Worm (Caenorhabditis elegans) whole organism, L2 larva: ENCODE measurements around the gene ZC443.2.

Experiments
- C34F6.9 ChIP-seq: fragments of 150-350 bp; optimal IDR thresholded peaks from 2 replicates; lab custom pipeline; 2014; ENCODE audit warnings: missing biosample characterization, missing genetic modification characterization
- F13H6.1 ChIP-seq: sonication (generic microtip); optimal IDR thresholded peaks from 2 replicates; lab custom pipeline; 2016; ENCODE audit warnings: missing genetic modification characterization, missing compliant biosample characterization
- Y55F3AM.14 ChIP-seq: fragments of 200-800 bp; sonication (Bioruptor generic); optimal IDR thresholded peaks from 2 replicates; lab custom pipeline; 2018; ENCODE audit warnings: mild to moderate bottlenecking, missing genetic modification characterization, missing compliant biosample characterization
- aly-2 ChIP-seq: fragments of 150-350 bp; optimal IDR thresholded peaks from 2 replicates; lab custom pipeline; 2014; ENCODE audit warnings: missing biosample characterization, missing genetic modification characterization
- ama-1 ChIP-seq: fragments of 150-350 bp; optimal IDR thresholded peaks from 2 replicates; lab custom pipeline; 2018; ENCODE audit warnings: inconsistent platforms
- ceh-16 ChIP-seq: fragments of 150-350 bp; optimal IDR thresholded peaks from 2 replicates; lab custom pipeline; 2014; ENCODE audit warnings: missing biosample characterization, missing genetic modification characterization
- crh-2 ChIP-seq: sonication (generic microtip); optimal IDR thresholded peaks from 2 replicates; lab custom pipeline; 2017; ENCODE audit warnings: missing biosample characterization, missing genetic modification characterization
- elt-1 ChIP-seq: fragments of 150-350 bp; optimal IDR thresholded peaks from 2 replicates; lab custom pipeline; 2014; ENCODE audit warnings: missing biosample characterization, missing genetic modification characterization
- lin-11 ChIP-seq: fragments of 150-350 bp; sonication (generic microtip); optimal IDR thresholded peaks from 2 replicates; lab custom pipeline; 2014; ENCODE audit warnings: missing biosample characterization, missing genetic modification characterization, inconsistent platforms, mixed read lengths
- lsy-2 ChIP-seq, 2 experiments: fragments of 150-350 bp in 1 of 2; sonication (generic microtip) in 1 of 2; optimal IDR thresholded peaks; 2 replicates each; lab custom pipeline; 2014 to 2017; ENCODE audit warnings: missing biosample characterization in 2 of 2, missing genetic modification characterization in 2 of 2
- mab-5 ChIP-seq: fragments of 150-350 bp; optimal IDR thresholded peaks from 2 replicates; lab custom pipeline; 2014; ENCODE audit warnings: missing biosample characterization, missing genetic modification characterization
- mbf-1 ChIP-seq: sonication (generic microtip); optimal IDR thresholded peaks from 2 replicates; lab custom pipeline; 2017; ENCODE audit warnings: missing biosample characterization, missing genetic modification characterization
- nhr-11 ChIP-seq: fragments of 150-350 bp; optimal IDR thresholded peaks from 2 replicates; lab custom pipeline; 2014; ENCODE audit warnings: missing biosample characterization, missing genetic modification characterization
- nhr-12 ChIP-seq: fragments of 150-350 bp; optimal IDR thresholded peaks from 2 replicates; lab custom pipeline; 2014; ENCODE audit warnings: missing biosample characterization, missing genetic modification characterization
- nhr-129 ChIP-seq: fragments of 150-350 bp; optimal IDR thresholded peaks from 2 replicates; lab custom pipeline; 2014; ENCODE audit warnings: missing biosample characterization, missing genetic modification characterization
- nhr-21 ChIP-seq: fragments of 150-350 bp; optimal IDR thresholded peaks from 2 replicates; lab custom pipeline; 2014; ENCODE audit warnings: missing biosample characterization, missing genetic modification characterization
- nhr-23 ChIP-seq: fragments of 150-350 bp; optimal IDR thresholded peaks from 2 replicates; lab custom pipeline; 2014; ENCODE audit warnings: missing biosample characterization, missing genetic modification reagents, missing genetic modification characterization
- nhr-237 ChIP-seq: fragments of 150-350 bp; optimal IDR thresholded peaks from 2 replicates; lab custom pipeline; 2014; ENCODE audit warnings: missing biosample characterization, missing genetic modification characterization
- nhr-6 ChIP-seq: fragments of 150-350 bp; optimal IDR thresholded peaks from 2 replicates; lab custom pipeline; 2014; ENCODE audit warnings: missing biosample characterization, missing genetic modification characterization
- peb-1 ChIP-seq: fragments of 150-350 bp; optimal IDR thresholded peaks from 2 replicates; lab custom pipeline; 2014; ENCODE audit warnings: missing biosample characterization, missing genetic modification characterization
- sem-4 ChIP-seq: fragments of 150-350 bp; optimal IDR thresholded peaks from 2 replicates; lab custom pipeline; 2014; ENCODE audit warnings: missing biosample characterization, missing genetic modification reagents, missing genetic modification characterization
- skn-1 ChIP-seq: sonication (generic microtip); optimal IDR thresholded peaks from 2 replicates; lab custom pipeline; 2017; ENCODE audit warnings: missing biosample characterization, missing genetic modification characterization
- sma-3 ChIP-seq: sonication (generic microtip); optimal IDR thresholded peaks from 2 replicates; lab custom pipeline; 2016; ENCODE audit warnings: missing genetic modification reagents, missing genetic modification characterization, missing compliant biosample characterization
- sma-9 ChIP-seq, 2 experiments: fragments of 150-350 bp in 1 of 2; sonication (generic microtip) in 1 of 2; optimal IDR thresholded peaks; 2 replicates each; lab custom pipeline; 2014 to 2016; ENCODE audit warnings: missing genetic modification characterization in 2 of 2, mild to moderate bottlenecking in 1 of 2, missing biosample characterization in 1 of 2, missing compliant biosample characterization in 1 of 2, missing genetic modification reagents in 1 of 2, moderate library complexity in 1 of 2
- snpc-4 ChIP-seq: fragments of 150-350 bp; optimal IDR thresholded peaks from 2 replicates; lab custom pipeline; 2014; ENCODE audit warnings: missing biosample characterization, missing genetic modification characterization
- unc-39 ChIP-seq: fragments of 150-350 bp; optimal IDR thresholded peaks from 2 replicates; lab custom pipeline; 2014; ENCODE audit warnings: missing biosample characterization, missing genetic modification characterization
- unc-62 ChIP-seq: fragments of 150-350 bp; optimal IDR thresholded peaks from 2 replicates; lab custom pipeline; 2014; ENCODE audit warnings: missing biosample characterization, missing genetic modification reagents, missing genetic modification characterization
- zag-1 ChIP-seq: fragments of 150-350 bp; optimal IDR thresholded peaks from 2 replicates; lab custom pipeline; 2014; ENCODE audit warnings: missing biosample characterization, missing genetic modification characterization
- ztf-11 ChIP-seq: sonication (generic microtip); optimal IDR thresholded peaks from 2 replicates; lab custom pipeline; 2017; ENCODE audit warnings: missing biosample characterization, missing genetic modification characterization
- ztf-4 ChIP-seq: fragments of 150-350 bp; optimal IDR thresholded peaks from 2 replicates; lab custom pipeline; 2014; ENCODE audit warnings: missing biosample characterization, missing genetic modification characterization

ZC443.2 gene

DNA sequence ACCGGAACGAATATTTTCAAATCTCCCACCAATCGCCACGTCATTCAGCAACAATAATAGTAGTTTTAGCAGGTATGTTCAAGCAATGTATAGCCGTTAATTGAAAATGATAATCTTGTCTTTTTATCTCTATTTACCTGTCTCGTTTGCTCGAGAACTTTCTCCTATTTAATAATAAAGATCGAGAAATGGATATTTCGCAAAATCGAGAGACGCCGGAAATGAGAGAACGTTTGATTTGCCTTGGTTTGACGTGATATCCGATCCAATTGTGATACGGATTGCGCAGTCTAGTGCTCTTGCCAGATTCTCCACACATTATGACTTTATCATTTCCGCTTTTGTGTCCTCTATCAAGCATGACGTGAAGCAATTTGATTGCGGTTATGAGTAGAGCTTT is 37.1 kb downstream of the ZC443.2 start:
- TF ChIP-seq mab-5 (tag; lab: Kevin White, UChicago): no peak
- TF ChIP-seq nhr-237 (tag; lab: Kevin White, UChicago): no peak
- TF ChIP-seq sma-3 (GFP tag; lab: Kevin White, UChicago): no peak
- TF ChIP-seq crh-2 (tag; lab: Kevin White, UChicago): no peak
- no peak for TF ChIP-seq mbf-1
- TF ChIP-seq aly-2 (tag; lab: Kevin White, UChicago): no peak
- TF ChIP-seq nhr-12 (tag; lab: Kevin White, UChicago): no peak

DNA sequence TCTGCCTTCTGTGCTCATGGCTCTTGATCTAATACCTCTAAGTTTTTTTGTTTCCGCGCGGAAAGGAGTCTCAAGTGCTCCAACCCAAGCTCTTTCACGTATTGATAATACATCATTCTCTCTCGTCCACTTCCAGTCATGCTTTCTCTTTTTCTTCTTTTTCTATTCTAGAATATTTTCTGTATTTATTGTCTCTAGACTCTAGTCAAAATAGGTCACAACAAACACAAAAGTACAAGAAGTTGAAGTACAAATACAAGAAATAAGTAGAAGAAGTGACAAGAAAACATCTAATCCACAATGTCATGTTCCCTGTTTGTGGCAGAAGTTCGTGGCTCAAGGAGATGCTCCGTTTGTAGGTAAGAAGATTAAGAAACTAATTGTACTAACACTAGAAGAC is 37.8 kb downstream of the ZC443.2 start, which contains the start of gene ZC455.1:
TSS of gene ZC455.1 (plus strand) at position 301 of the 400 bp plus-strand sequence.
- no peak for TF ChIP-seq lin-11 (tag; lab: Kevin White, UChicago)
- TF ChIP-seq lsy-2 (tag; optimal IDR thresholded peaks at IDR 0.05; lab: Kevin White, UChicago): no peak
- no peak for TF ChIP-seq unc-62
- TF ChIP-seq nhr-23 (tag; lab: Kevin White, UChicago): no peak
- TF ChIP-seq elt-1 (tag; lab: Kevin White, UChicago): no peak
- no peak for TF ChIP-seq ceh-16 (tag; lab: Kevin White, UChicago)
- TF ChIP-seq zag-1: no peak
- no peak for TF ChIP-seq nhr-6

DNA sequence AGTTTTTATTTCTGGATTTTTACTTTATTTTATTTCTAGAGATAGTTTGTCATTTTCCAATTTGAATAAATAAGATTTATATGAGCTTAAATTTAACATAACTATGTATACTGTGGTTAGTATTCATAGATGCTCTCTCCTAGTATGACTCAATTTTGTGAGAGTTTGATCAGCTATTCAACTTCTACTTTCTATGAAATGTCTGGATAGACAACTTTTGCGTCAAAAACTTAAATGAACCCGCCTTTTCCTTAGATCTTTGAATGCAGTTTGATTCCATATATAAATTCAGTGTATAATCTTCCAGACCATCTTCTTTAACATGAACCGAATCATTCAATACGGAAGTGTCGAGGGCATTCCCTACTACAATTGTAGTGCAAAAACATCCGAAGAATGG is 42.0 kb downstream of the ZC443.2 start, which contains the start of gene srt-43:
TSS of gene srt-43 (plus strand) at position 301 of the 400 bp plus-strand sequence.
- TF ChIP-seq sem-4 (tag; lab: Kevin White, UChicago) (no peak), nhr-21 (tag; lab: Kevin White, UChicago) (no peak)

DNA sequence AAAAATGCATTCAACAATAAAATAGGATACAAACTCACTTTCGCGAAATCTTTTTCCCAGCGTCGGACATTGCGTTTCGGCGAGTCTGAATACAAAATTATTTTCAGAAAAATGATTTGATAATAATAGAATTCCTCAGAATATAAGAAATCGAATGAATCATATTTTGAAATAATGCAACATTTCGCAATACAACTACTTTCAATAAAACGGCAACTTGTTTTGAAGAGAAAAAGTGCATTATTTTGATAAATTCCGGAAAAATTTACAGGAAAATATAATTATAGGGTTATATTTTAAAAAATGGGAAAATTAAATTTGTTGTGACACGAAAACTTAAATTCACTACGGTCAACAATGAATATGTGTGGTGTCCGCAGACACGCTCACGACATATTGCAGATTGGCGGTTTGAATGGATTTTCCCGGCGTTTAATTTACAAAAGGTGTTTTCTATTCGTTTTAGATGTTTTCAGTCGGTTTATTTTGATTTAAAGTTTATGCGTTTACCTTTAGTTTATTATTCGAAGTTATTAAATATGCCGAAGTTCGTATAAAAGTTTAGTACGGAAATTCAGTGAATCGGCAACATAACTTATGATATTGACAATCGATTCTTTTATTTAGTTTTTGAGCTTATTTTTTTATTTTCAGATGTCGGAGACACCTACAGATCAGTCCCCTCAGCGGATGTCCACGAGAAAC is 47.5 kb downstream of the ZC443.2 start, which contains the start of the genes abcf-1 and scc-3:
TSS of gene abcf-1 (minus strand) at position 85 of the 705 bp plus-strand sequence.
TSS of gene scc-3 (plus strand) at position 655 of the 705 bp plus-strand sequence.
- TF ChIP-seq nhr-129 (tag; lab: Kevin White, UChicago): peak; percentile 76
- no peak for TF ChIP-seq ztf-11 (tag; lab: Kevin White, UChicago)
- TF ChIP-seq lsy-2 (tag; optimal IDR thresholded peaks at IDR 0.05; lab: Kevin White, UChicago): peak; percentile 56 to 97
- no peak for TF ChIP-seq nhr-6
- TF ChIP-seq crh-2 (tag; lab: Kevin White, UChicago): peak; percentile 35
- TF ChIP-seq C34F6.9 (tag; lab: Kevin White, UChicago): peak; percentile 61
- TF ChIP-seq unc-62: no peak
- TF ChIP-seq, all 48 proteins: peak for 4

DNA sequence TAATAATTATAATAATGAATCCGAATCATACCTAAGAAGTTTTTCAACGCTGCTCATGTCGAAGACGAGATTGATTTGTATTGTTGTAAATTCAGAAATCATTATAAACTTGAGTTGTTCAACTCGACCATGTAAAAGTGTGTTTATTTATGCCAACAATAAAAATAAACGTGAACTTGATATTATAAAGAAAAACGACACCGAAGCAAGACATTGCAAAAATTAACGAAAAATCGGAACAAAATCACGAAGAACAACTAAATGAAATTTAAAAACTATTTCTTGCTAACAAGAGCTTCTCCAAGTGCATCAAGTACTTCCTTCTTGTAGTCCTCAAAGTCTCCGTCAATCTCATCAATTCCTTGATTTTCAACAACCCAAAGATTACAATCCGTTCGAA is 50.1 kb downstream of the ZC443.2 start, which contains the start of gene F18E2.15:
TSS of gene F18E2.15 (minus strand) at position 101 of the 400 bp plus-strand sequence.
- no peak for TF ChIP-seq nhr-6
- TF ChIP-seq nhr-21 (tag; lab: Kevin White, UChicago): no peak
- no peak for TF ChIP-seq mab-5 (tag; lab: Kevin White, UChicago)
- TF ChIP-seq crh-2 (tag; lab: Kevin White, UChicago): no peak
- TF ChIP-seq mbf-1: no peak
- no peak for TF ChIP-seq unc-39
- no peak for TF ChIP-seq ceh-16 (tag; lab: Kevin White, UChicago)
- no peak for TF ChIP-seq ztf-4
- no peak for TF ChIP-seq C34F6.9 (tag; lab: Kevin White, UChicago)
- TF ChIP-seq peb-1 (tag; lab: Kevin White, UChicago): no peak
- TF ChIP-seq nhr-11 (tag; lab: Kevin White, UChicago): no peak
- TF ChIP-seq F13H6.1 (tag; lab: Kevin White, UChicago): no peak
- no peak for TF ChIP-seq lsy-2 (tag; optimal IDR thresholded peaks at IDR 0.05; lab: Kevin White, UChicago)
- TF ChIP-seq ama-1 (lab: Kevin White, UChicago): no peak
- no peak for TF ChIP-seq sma-9 (GFP tag; optimal IDR thresholded peaks at IDR 0.05; lab: Kevin White, UChicago)
- TF ChIP-seq sma-9 (tag; optimal IDR thresholded peaks at IDR 0.05; lab: Kevin White, UChicago): no peak
- TF ChIP-seq snpc-4 (tag; lab: Kevin White, UChicago): no peak
- TF ChIP-seq aly-2 (tag; lab: Kevin White, UChicago): no peak
- no peak for TF ChIP-seq Y55F3AM.14
- TF ChIP-seq skn-1 (tag; lab: Kevin White, UChicago): no peak
